Fruit fly (Drosophila melanogaster) ovary, adult (tissue): ENCODE data around the gene Tango2.

Source experiments
- CG17801 ChIP-seq: fragments of 200-800 bp; optimal IDR thresholded peaks from 2 replicates; lab custom pipeline; 2019; ENCODE audit warnings: missing biosample characterization, mild to moderate bottlenecking, missing genetic modification characterization, moderate library complexity; ENCODE audit not compliant: partially characterized antibody

The Tango2 gene

dm6 chrX:13640692-13641011 is 23.9 kb downstream of the Tango2 start:
- TF ChIP-seq CG17801 (GFP tag; lab: Kevin White, UChicago): no peak

- peak; percentile 81 for TF ChIP-seq CG17801 (GFP tag; lab: Kevin White, UChicago)
Observed at dm6 chrX:13641115-13641890, 24.5 kb downstream of the Tango2 start.

- peak; percentile 8 for TF ChIP-seq CG17801 (GFP tag; lab: Kevin White, UChicago)
Observed at dm6 chrX:13641891-13642617, 25.3 kb downstream of the Tango2 start.

- TF ChIP-seq CG17801 (GFP tag; lab: Kevin White, UChicago): no peak
Observed at dm6 chrX:13643961-13644360, 27.2 kb downstream of the Tango2 start.

- peak; percentile 52 for TF ChIP-seq CG17801 (GFP tag; lab: Kevin White, UChicago)
Observed at dm6 chrX:13644696-13645393, 28.1 kb downstream of the Tango2 start.

dm6 chrX:13646175-13646574 is 29.4 kb downstream of the Tango2 start:
- no peak for TF ChIP-seq CG17801 (GFP tag; lab: Kevin White, UChicago)

dm6 chrX:13648819-13649218 is 32.0 kb downstream of the Tango2 start:
- no peak for TF ChIP-seq CG17801 (GFP tag; lab: Kevin White, UChicago)

dm6 chrX:13649801-13650200 is 33.0 kb downstream of the Tango2 start:
- no peak for TF ChIP-seq CG17801 (GFP tag; lab: Kevin White, UChicago)

- no peak for TF ChIP-seq CG17801 (GFP tag; lab: Kevin White, UChicago)
Observed at dm6 chrX:13651170-13651569, 34.4 kb downstream of the Tango2 start.

- peak; percentile 20 for TF ChIP-seq CG17801 (GFP tag; lab: Kevin White, UChicago)
Observed at dm6 chrX:13667656-13668055, 50.9 kb downstream of the Tango2 start, which contains the start of the genes DNAlig4 and CG11164. DNAlig4 (minus strand) TSS chrX:13667811. CG11164 (plus strand) TSS chrX:13668014.
